Fruit fly (Drosophila melanogaster): ENCODE results near the gene Top2.
A peak's percentile ranks its signal among the peaks of the same experiment; 100 is the strongest.

The Top2 gene

dm6 chr2L:19423467-19424122, 29.7 kb downstream of the Top2 start, which contains the start of the genes Alp12 and CG13085 (continued):
- TF ChIP-seq CG6792 (GFP tag; optimal IDR thresholded peaks at IDR 0.05) = peak; percentile 95
- peak; percentile 92 for TF ChIP-seq CG10669 (GFP tag; optimal IDR thresholded peaks at IDR 0.05)
- TF ChIP-seq OdsH (GFP tag; optimal IDR thresholded peaks at IDR 0.05) = peak; percentile 97
- TF ChIP-seq cyc (GFP tag; optimal IDR thresholded peaks at IDR 0.05) = peak; percentile 89
- TF ChIP-seq fd59A (GFP tag; optimal IDR thresholded peaks at IDR 0.05) = peak; percentile 92
- TF ChIP-seq CG6276 (GFP tag; optimal IDR thresholded peaks at IDR 0.05) = peak; percentile 99
- TF ChIP-seq ss (GFP tag; optimal IDR thresholded peaks at IDR 0.05) = peak; percentile 89 to 90
- peak; percentile 76 to 99 for TF ChIP-seq salr (GFP tag; optimal IDR thresholded peaks at IDR 0.05)
- peak; percentile 94 for TF ChIP-seq CG6808 (GFP tag; optimal IDR thresholded peaks at IDR 0.05)
- TF ChIP-seq CG11902 (GFP tag; optimal IDR thresholded peaks at IDR 0.05) = peak; percentile 84
- TF ChIP-seq topi (GFP tag; optimal IDR thresholded peaks at IDR 0.05) = peak; percentile 95
- peak; percentile 99 for TF ChIP-seq Eip78C (GFP tag)
- TF ChIP-seq Smox (GFP tag; optimal IDR thresholded peaks at IDR 0.05) = peak; percentile 94
- TF ChIP-seq CG3032 (tag; optimal IDR thresholded peaks at IDR 0.05) = peak; percentile 93
- TF ChIP-seq Eip75B (GFP tag; optimal IDR thresholded peaks at IDR 0.05) = peak; percentile 96
- TF ChIP-seq esn (GFP tag; optimal IDR thresholded peaks at IDR 0.05) = peak; percentile 97
- TF ChIP-seq CG10631 (GFP tag; optimal IDR thresholded peaks at IDR 0.05) = peak; percentile 98
- TF ChIP-seq CG8319 (GFP tag; optimal IDR thresholded peaks at IDR 0.05) = peak; percentile 89
- TF ChIP-seq CG31627 (GFP tag; optimal IDR thresholded peaks at IDR 0.05) = peak; percentile 93
- TF ChIP-seq Ets21C (GFP tag; optimal IDR thresholded peaks at IDR 0.05) = peak; percentile 86
- TF ChIP-seq CG11294 (GFP tag; IDR thresholded peaks at IDR 0.05) = peak; percentile 97
- peak; percentile 97 for TF ChIP-seq Gug (GFP tag; IDR thresholded peaks at IDR 0.05)
- TF ChIP-seq Sox15 (GFP tag; optimal IDR thresholded peaks at IDR 0.05) = peak; percentile 91
- TF ChIP-seq CG34406 (GFP tag; optimal IDR thresholded peaks at IDR 0.05) = peak; percentile 95
- peak; percentile 97 for TF ChIP-seq CG4318 (GFP tag; optimal IDR thresholded peaks at IDR 0.05)
- TF ChIP-seq Eip93F (GFP tag; optimal IDR thresholded peaks at IDR 0.05) = peak; percentile 83
- TF ChIP-seq spab (GFP tag; optimal IDR thresholded peaks at IDR 0.05) = peak; percentile 93
- peak; percentile 77 for TF ChIP-seq CG9139 (GFP tag; optimal IDR thresholded peaks at IDR 0.05)
- peak; percentile 96 for TF ChIP-seq CG3919 (GFP tag; optimal IDR thresholded peaks at IDR 0.05)
- TF ChIP-seq CG11762 (GFP tag; optimal IDR thresholded peaks at IDR 0.05; ENCODE audit: insufficient read depth) = peak; percentile 92
- TF ChIP-seq eg (GFP tag; IDR thresholded peaks at IDR 0.05) = peak; percentile 95
- peak; percentile 96 for TF ChIP-seq lz (GFP tag; optimal IDR thresholded peaks at IDR 0.05)
- TF ChIP-seq Hr39 (GFP tag; optimal IDR thresholded peaks at IDR 0.05) = peak; percentile 91
- peak; percentile 73 for TF ChIP-seq fd85E (GFP tag; optimal IDR thresholded peaks at IDR 0.05)

- TF ChIP-seq CG9139 (GFP tag; optimal IDR thresholded peaks at IDR 0.05) (no peak), CG11902 (GFP tag; optimal IDR thresholded peaks at IDR 0.05) (no peak), CG6792 (GFP tag; optimal IDR thresholded peaks at IDR 0.05) (no peak), fkh (GFP tag; optimal IDR thresholded peaks at IDR 0.05) (no peak), CG31627 (GFP tag; optimal IDR thresholded peaks at IDR 0.05) (no peak), Ets96B (tag; optimal IDR thresholded peaks at IDR 0.05) (no peak), spab (GFP tag; optimal IDR thresholded peaks at IDR 0.05) (no peak), CG4318 (GFP tag; optimal IDR thresholded peaks at IDR 0.05) (no peak), dsx (GFP tag; optimal IDR thresholded peaks at IDR 0.05; ENCODE audit: poor library complexity, severe bottlenecking) (no peak), CG34406 (GFP tag; optimal IDR thresholded peaks at IDR 0.05) (no peak), CG32006 (GFP tag; optimal IDR thresholded peaks at IDR 0.05) (no peak), dac (GFP tag; optimal IDR thresholded peaks at IDR 0.05) (no peak), Blimp-1 (GFP tag; optimal IDR thresholded peaks at IDR 0.05) (no peak), esn (GFP tag; optimal IDR thresholded peaks at IDR 0.05) (no peak), CG3032 (tag; optimal IDR thresholded peaks at IDR 0.05) (no peak), achi (GFP tag; optimal IDR thresholded peaks at IDR 0.05) (no peak), CG8319 (GFP tag; optimal IDR thresholded peaks at IDR 0.05) (no peak)
Observed at dm6 chr2L:19422642-19423041, 30.6 kb downstream of the Top2 start.

All from whole organism, prepupa.